Fruit fly (Drosophila melanogaster) whole organism, embryonic: ENCODE data around the gene Vps4.

Experiments
- Asciz ChIP-seq: fragments of 200-800 bp; sonication (Bioruptor generic); optimal IDR thresholded peaks from 2 replicates; lab custom pipeline; 2017; ENCODE audit warnings: missing biosample characterization, mild to moderate bottlenecking, missing genetic modification characterization, missing genetic modification reagents
- Atf6 ChIP-seq: fragments of 200-800 bp; sonication (Bioruptor generic); IDR thresholded peaks from 2 replicates; pipeline ENCODE4 v1.3.6; 2022; ENCODE audit warnings: missing biosample characterization, missing genetic modification characterization
- Awh ChIP-seq: fragments of 200-800 bp; sonication (Bioruptor generic); IDR thresholded peaks from 2 replicates; pipeline ENCODE4, ENCODE4 v1.3.6; 2022; ENCODE audit warnings: missing biosample characterization, missing genetic modification characterization
- C15 ChIP-seq: fragments of 200-800 bp; sonication (Bioruptor generic); IDR thresholded peaks from 3 replicates; pipeline ENCODE4 v1.3.6; 2022; ENCODE audit warnings: missing biosample characterization, missing genetic modification characterization
- CG10431 ChIP-seq: fragments of 200-800 bp; sonication (Bioruptor generic); optimal IDR thresholded peaks from 3 replicates; lab custom pipeline; 2018; ENCODE audit warnings: missing biosample characterization, mild to moderate bottlenecking, missing genetic modification characterization
- CG10565 ChIP-seq: fragments of 200-800 bp; sonication (Bioruptor generic); optimal IDR thresholded peaks from 3 replicates; lab custom pipeline; 2016; ENCODE audit warnings: missing biosample characterization, mild to moderate bottlenecking, missing genetic modification characterization
- CG10654 ChIP-seq: fragments of 200-800 bp; sonication (Bioruptor generic); optimal IDR thresholded peaks from 2 replicates; lab custom pipeline; 2016; ENCODE audit warnings: missing biosample characterization, missing genetic modification characterization
- CG11696 ChIP-seq: fragments of 200-800 bp; sonication (Bioruptor generic); IDR thresholded peaks from 2 replicates; pipeline ENCODE4 v1.3.6; 2022; ENCODE audit warnings: missing biosample characterization, missing genetic modification characterization
- CG12769 ChIP-seq: fragments of 200-800 bp; sonication (Bioruptor generic); optimal IDR thresholded peaks from 2 replicates; lab custom pipeline; 2019; ENCODE audit warnings: missing biosample characterization, mild to moderate bottlenecking, missing genetic modification characterization, moderate library complexity
- CG13296 ChIP-seq: fragments of 200-800 bp; sonication (Bioruptor generic); optimal IDR thresholded peaks from 3 replicates; lab custom pipeline; 2018; ENCODE audit warnings: missing biosample characterization, mild to moderate bottlenecking, missing genetic modification characterization
- CG13424 ChIP-seq: fragments of 200-800 bp; sonication (Bioruptor generic); optimal IDR thresholded peaks from 2 replicates; lab custom pipeline; 2019; ENCODE audit warnings: missing biosample characterization, mild to moderate bottlenecking, missing genetic modification characterization, moderate library complexity
- CG1647 ChIP-seq: fragments of 200-800 bp; sonication (Bioruptor generic); optimal IDR thresholded peaks from 3 replicates; lab custom pipeline; 2016; ENCODE audit warnings: missing biosample characterization, missing genetic modification characterization
- CG16779 ChIP-seq: fragments of 200-800 bp; sonication (Bioruptor generic); IDR thresholded peaks from 2 replicates; pipeline ENCODE4 v1.3.6; 2022; ENCODE audit warnings: missing biosample characterization, missing genetic modification characterization
- CG17328 ChIP-seq: fragments of 200-800 bp; sonication (Bioruptor generic); IDR thresholded peaks from 2 replicates; pipeline ENCODE4 v1.3.6; 2022; ENCODE audit warnings: missing biosample characterization, missing genetic modification characterization
- CG2678 ChIP-seq: fragments of 200-800 bp; sonication (Bioruptor generic); optimal IDR thresholded peaks from 3 replicates; lab custom pipeline; 2019; ENCODE audit warnings: missing biosample characterization, mild to moderate bottlenecking, missing genetic modification characterization, moderate library complexity
- CG31388 ChIP-seq: fragments of 200-800 bp; sonication (Bioruptor generic); optimal IDR thresholded peaks from 2 replicates; lab custom pipeline; 2016; ENCODE audit warnings: missing biosample characterization, missing genetic modification characterization
- CG3995 ChIP-seq: fragments of 200-800 bp; sonication (Bioruptor generic); optimal IDR thresholded peaks from 3 replicates; lab custom pipeline; 2016; ENCODE audit warnings: missing biosample characterization, missing genetic modification characterization
- CG4820 ChIP-seq: fragments of 200-800 bp; sonication (Bioruptor generic); optimal IDR thresholded peaks from 3 replicates; lab custom pipeline; 2016; ENCODE audit warnings: missing biosample characterization, missing genetic modification characterization
- CG6683 ChIP-seq: fragments of 200-800 bp; sonication (Bioruptor generic); optimal IDR thresholded peaks from 2 replicates; lab custom pipeline; 2017; ENCODE audit warnings: missing biosample characterization, mild to moderate bottlenecking, missing genetic modification characterization, missing genetic modification reagents
- CG7271 ChIP-seq: fragments of 200-800 bp; sonication (Bioruptor generic); optimal IDR thresholded peaks from 2 replicates; lab custom pipeline; 2018; ENCODE audit warnings: missing biosample characterization, mild to moderate bottlenecking, missing genetic modification characterization, moderate library complexity
- CG7357 ChIP-seq: fragments of 200-800 bp; sonication (Bioruptor generic); IDR thresholded peaks from 3 replicates; pipeline ENCODE4 v1.3.6; 2022; ENCODE audit warnings: missing biosample characterization, missing genetic modification characterization
- CG9727 ChIP-seq: fragments of 200-800 bp; sonication (Bioruptor generic); optimal IDR thresholded peaks from 3 replicates; lab custom pipeline; 2017; ENCODE audit warnings: missing biosample characterization, mild to moderate bottlenecking, missing genetic modification characterization
- Dref ChIP-seq: fragments of 200-800 bp; sonication (Bioruptor generic); IDR thresholded peaks from 2 replicates; pipeline ENCODE4 v1.3.6; 2022; ENCODE audit warnings: missing biosample characterization, missing genetic modification characterization
- Fer1 ChIP-seq: fragments of 200-800 bp; sonication (Bioruptor generic); optimal IDR thresholded peaks from 2 replicates; lab custom pipeline; 2017; ENCODE audit warnings: missing biosample characterization, mild to moderate bottlenecking, missing genetic modification characterization
- Fer3 ChIP-seq: fragments of 200-800 bp; sonication (Bioruptor generic); optimal IDR thresholded peaks from 2 replicates; lab custom pipeline; 2018; ENCODE audit warnings: missing biosample characterization, mild to moderate bottlenecking, missing genetic modification characterization, moderate library complexity
- HmgZ ChIP-seq: fragments of 200-800 bp; sonication (Bioruptor generic); optimal IDR thresholded peaks from 2 replicates; lab custom pipeline; 2018; ENCODE audit warnings: missing biosample characterization, mild to moderate bottlenecking, missing genetic modification characterization
- Hr78 ChIP-seq, 2 experiments: fragments of 200-800 bp in 1 of 2; fragments of >200 bp in 1 of 2; sonication (Bioruptor generic) in 1 of 2; optimal IDR thresholded peaks; 2 replicates each; lab custom pipeline; 2017 to 2019; ENCODE audit warnings: missing biosample characterization in 2 of 2, missing genetic modification characterization in 2 of 2, mild to moderate bottlenecking in 1 of 2, moderate library complexity in 1 of 2
- Meics ChIP-seq: fragments of 200-800 bp; sonication (Bioruptor generic); optimal IDR thresholded peaks from 2 replicates; lab custom pipeline; 2017; ENCODE audit warnings: missing biosample characterization, mild to moderate bottlenecking, missing genetic modification characterization
- Mrtf ChIP-seq: fragments of 200-800 bp; sonication (Bioruptor generic); IDR thresholded peaks from 3 replicates; pipeline ENCODE4 v1.3.6; 2022; ENCODE audit warnings: missing biosample characterization, missing genetic modification characterization
- Nf-YA ChIP-seq: fragments of 200-800 bp; sonication (Bioruptor generic); IDR thresholded peaks from 2 replicates; pipeline ENCODE4 v1.3.6; 2022; ENCODE audit warnings: missing biosample characterization, missing genetic modification characterization
- Sry-β ChIP-seq: fragments of 200-800 bp; sonication (Bioruptor generic); optimal IDR thresholded peaks from 2 replicates; lab custom pipeline; 2018; ENCODE audit warnings: missing biosample characterization, mild to moderate bottlenecking, missing genetic modification characterization, moderate library complexity
- Sry-δ ChIP-seq: fragments of 200-800 bp; sonication (Bioruptor generic); optimal IDR thresholded peaks from 2 replicates; lab custom pipeline; 2016; ENCODE audit warnings: missing biosample characterization, missing genetic modification characterization
- aop ChIP-seq: fragments of 200-800 bp; sonication (Bioruptor generic); IDR thresholded peaks from 2 replicates; pipeline ENCODE4 v1.3.6; 2022; ENCODE audit warnings: missing biosample characterization, missing genetic modification characterization
- ap ChIP-seq: fragments of 200-800 bp; sonication (Bioruptor generic); IDR thresholded peaks from 2 replicates; pipeline ENCODE4 v1.3.6; 2022; ENCODE audit warnings: missing biosample characterization, missing genetic modification characterization
- az2 ChIP-seq: fragments of 200-800 bp; sonication (Bioruptor generic); optimal IDR thresholded peaks from 3 replicates; lab custom pipeline; 2016; ENCODE audit warnings: missing biosample characterization, missing genetic modification characterization
- chm ChIP-seq: fragments of 200-800 bp; sonication (Bioruptor generic); IDR thresholded peaks from 2 replicates; pipeline ENCODE4 v1.3.6; 2022; ENCODE audit warnings: missing biosample characterization, missing genetic modification characterization
- dpn ChIP-seq, 2 experiments: fragments of 200-800 bp; sonication (Bioruptor generic); optimal IDR thresholded peaks; 3 replicates each; lab custom pipeline; 2016; ENCODE audit warnings: missing biosample characterization in 2 of 2, missing genetic modification characterization in 2 of 2
- ems ChIP-seq: fragments of 200-800 bp; sonication (Bioruptor generic); optimal IDR thresholded peaks from 3 replicates; lab custom pipeline; 2016; ENCODE audit warnings: missing biosample characterization, missing genetic modification characterization
- fd102C ChIP-seq: fragments of 200-800 bp; sonication (Bioruptor generic); optimal IDR thresholded peaks from 2 replicates; lab custom pipeline; 2018; ENCODE audit warnings: missing biosample characterization, mild to moderate bottlenecking, missing genetic modification characterization, moderate library complexity
- fru ChIP-seq: fragments of >200 bp; optimal IDR thresholded peaks from 2 replicates; lab custom pipeline; 2017
- hb ChIP-seq: fragments of 200-800 bp; sonication (Bioruptor generic); IDR thresholded peaks from 3 replicates; pipeline ENCODE4 v1.3.6; 2022; ENCODE audit warnings: missing biosample characterization, missing genetic modification characterization; ENCODE audit not compliant: partially characterized antibody
- hbn ChIP-seq: fragments of 200-800 bp; sonication (Bioruptor generic); IDR thresholded peaks from 2 replicates; pipeline ENCODE4 v1.3.6; 2022; ENCODE audit warnings: missing biosample characterization, missing genetic modification characterization; ENCODE audit not compliant: partially characterized antibody
- hth ChIP-seq: fragments of >200 bp; optimal IDR thresholded peaks from 2 replicates; lab custom pipeline; 2017; ENCODE audit warnings: inconsistent platforms
- inv ChIP-seq: fragments of 200-800 bp; sonication (Bioruptor generic); IDR thresholded peaks from 2 replicates; pipeline ENCODE4 v1.3.6; 2022; ENCODE audit warnings: missing biosample characterization, missing genetic modification characterization; ENCODE audit not compliant: partially characterized antibody
- lbe ChIP-seq: fragments of 200-800 bp; sonication (Bioruptor generic); optimal IDR thresholded peaks from 2 replicates; lab custom pipeline; 2016; ENCODE audit warnings: missing biosample characterization, mild to moderate bottlenecking, missing genetic modification characterization
- phol ChIP-seq: fragments of 200-800 bp; sonication (Bioruptor generic); optimal IDR thresholded peaks from 3 replicates; lab custom pipeline; 2018; ENCODE audit warnings: missing biosample characterization, mild to moderate bottlenecking, missing genetic modification characterization, moderate library complexity
- seq ChIP-seq: fragments of 200-800 bp; sonication (Bioruptor generic); IDR thresholded peaks from 2 replicates; pipeline ENCODE4 v1.3.6; 2022; ENCODE audit warnings: missing biosample characterization, missing genetic modification characterization
- so ChIP-seq: fragments of 200-800 bp; sonication (Bioruptor generic); IDR thresholded peaks from 3 replicates; pipeline ENCODE4 v1.3.6; 2022; ENCODE audit warnings: missing biosample characterization, missing genetic modification characterization
- tap ChIP-seq: fragments of 200-800 bp; optimal IDR thresholded peaks from 3 replicates; lab custom pipeline; 2019; ENCODE audit warnings: missing biosample characterization, mild to moderate bottlenecking, missing genetic modification characterization, moderate library complexity
- tin ChIP-seq: fragments of 200-800 bp; sonication (Bioruptor generic); optimal IDR thresholded peaks from 3 replicates; lab custom pipeline; 2016; ENCODE audit warnings: missing biosample characterization, missing genetic modification characterization
- vvl ChIP-seq: fragments of 200-800 bp; sonication (Bioruptor generic); IDR thresholded peaks from 2 replicates; pipeline ENCODE4 v1.3.6; 2022; ENCODE audit warnings: missing biosample characterization, missing genetic modification characterization
- yki ChIP-seq: fragments of >200 bp; optimal IDR thresholded peaks from 3 replicates; lab custom pipeline; 2018
- zen2 ChIP-seq: fragments of 200-800 bp; sonication (Bioruptor generic); IDR thresholded peaks from 3 replicates; pipeline ENCODE4 v1.3.6; 2022; ENCODE audit warnings: missing biosample characterization, missing genetic modification characterization; ENCODE audit not compliant: partially characterized antibody

The Vps4 gene

DNA sequence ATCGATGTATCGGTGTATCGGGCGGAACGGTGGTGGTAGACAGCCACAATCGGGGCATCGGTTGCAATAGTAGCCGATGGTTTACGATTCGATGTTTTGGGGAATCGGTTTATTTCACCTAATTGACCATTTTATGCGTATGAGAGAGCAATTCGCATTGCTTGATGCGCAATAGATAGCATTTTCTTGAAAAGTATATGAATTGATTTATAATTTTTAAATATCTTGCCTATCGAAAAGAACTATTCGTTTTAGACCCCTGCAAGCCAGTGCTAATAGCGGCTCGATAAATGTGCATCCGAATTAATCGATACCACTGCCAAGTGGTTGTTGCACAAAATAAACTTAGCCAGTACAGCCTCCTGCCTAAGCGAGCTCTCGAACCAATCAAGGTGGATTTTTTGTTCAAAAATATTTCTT, 20.3 kb upstream of the Vps4 start, which contains the start of gene mnb (continued):
- TF ChIP-seq CG9727 (no peak), CG10565 (GFP tag; lab: Kevin White, UChicago) (no peak), CG11696 (GFP tag; lab: Robert Waterston, UW) (no peak), hth (lab: Kevin White, UChicago) (no peak), CG31388 (GFP tag; lab: Kevin White, UChicago) (no peak), vvl (GFP tag; lab: Robert Waterston, UW) (no peak), seq (no peak), CG7271 (tag; lab: Kevin White, UChicago) (no peak), CG7357 (GFP tag; lab: Robert Waterston, UW) (no peak), so (GFP tag; lab: Robert Waterston, UW) (no peak), ap (GFP tag; lab: Robert Waterston, UW) (no peak), CG3995 (GFP tag; lab: Kevin White, UChicago) (no peak), aop (GFP tag; lab: Robert Waterston, UW) (no peak), CG13424 (tag; lab: Kevin White, UChicago) (peak; percentile 14), Atf6 (0 out of 2 replicates have a peak, but pooled peaks have one; percentile 23), dpn (GFP tag; optimal IDR thresholded peaks at IDR 0.05; lab: Kevin White, UChicago) (peak in 1 of 2 experiments; percentile 16), CG10654 (GFP tag; lab: Kevin White, UChicago) (no peak), Sry-β (GFP tag; lab: Kevin White, UChicago) (no peak), fd102C (GFP tag; lab: Kevin White, UChicago) (no peak), phol (tag; lab: Kevin White, UChicago) (peak; percentile 41), Fer3 (tag; lab: Kevin White, UChicago) (no peak), Fer1 (GFP tag; lab: Kevin White, UChicago) (no peak), Nf-YA (GFP tag; lab: Robert Waterston, UW) (no peak), CG17328 (GFP tag; lab: Robert Waterston, UW) (no peak), Awh (GFP tag; lab: Robert Waterston, UW) (no peak), chm (GFP tag; lab: Robert Waterston, UW) (no peak), CG13296 (GFP tag; lab: Kevin White, UChicago) (no peak), C15 (GFP tag; lab: Robert Waterston, UW) (no peak), zen2 (GFP tag; lab: Robert Waterston, UW) (peak; percentile 97), Dref (peak; percentile 80), CG10431 (GFP tag; lab: Kevin White, UChicago) (no peak), az2 (no peak), tap (tag; lab: Kevin White, UChicago) (no peak), CG2678 (peak; percentile 19), Hr78 (GFP tag; optimal IDR thresholded peaks at IDR 0.05; lab: Kevin White, UChicago) (no peak), CG6683 (GFP tag; lab: Kevin White, UChicago) (no peak), Asciz (GFP tag; lab: Kevin White, UChicago) (no peak), hb (GFP tag; lab: Robert Waterston, UW) (peak; percentile 99), Meics (GFP tag; lab: Kevin White, UChicago) (no peak), tin (GFP tag; lab: Kevin White, UChicago) (peak; percentile 2), hbn (peak; percentile 99), CG16779 (GFP tag; lab: Robert Waterston, UW) (no peak), yki (no peak), ems (GFP tag; lab: Kevin White, UChicago) (peak; percentile 11), CG4820 (GFP tag; lab: Kevin White, UChicago) (no peak), lbe (GFP tag; lab: Kevin White, UChicago) (peak; percentile 13), HmgZ (tag; lab: Kevin White, UChicago) (no peak), CG12769 (no peak), fru (lab: Kevin White, UChicago) (no peak), inv (GFP tag; lab: Robert Waterston, UW) (peak; percentile 99), Sry-δ (GFP tag; lab: Kevin White, UChicago) (peak; percentile 96), Mrtf (no peak), CG1647 (peak; percentile 9)
